Fruit fly (Drosophila melanogaster): ENCODE results near the gene RpS19b.

RpS19b gene

dm6 chr3R:23921701-23922501, 11.4 kb downstream of the RpS19b start (continued):
- TF ChIP-seq disco-r (GFP tag; optimal IDR thresholded peaks at IDR 0.05) (no peak), exex (tag; optimal IDR thresholded peaks at IDR 0.05) (no peak), hb (GFP tag; IDR thresholded peaks at IDR 0.05; ENCODE audit: partially characterized antibody) (no peak), Hr78 (GFP tag; optimal IDR thresholded peaks at IDR 0.05) (peak in 1 of 2 experiments; percentile 6), pho (GFP tag; optimal IDR thresholded peaks at IDR 0.05) (no peak), Aef1 (GFP tag; IDR thresholded peaks at IDR 0.05) (peak; percentile 70), CG17361 (GFP tag; IDR thresholded peaks at IDR 0.05) (peak; percentile 59; the same call in 2 of the 3 replicates), BEAF-32 (GFP tag; optimal IDR thresholded peaks at IDR 0.05) (no peak), eyg (GFP tag; optimal IDR thresholded peaks at IDR 0.05) (no peak), CG6765 (GFP tag; optimal IDR thresholded peaks at IDR 0.05) (no peak), CG13775 (GFP tag; optimal IDR thresholded peaks at IDR 0.05) (peak; percentile 10), CG32767 (GFP tag; IDR thresholded peaks at IDR 0.05) (peak; percentile 23; the same call in 1 of the 2 replicates), sima (GFP tag; optimal IDR thresholded peaks at IDR 0.05) (no peak), tio (GFP tag; optimal IDR thresholded peaks at IDR 0.05) (no peak), wek (GFP tag; optimal IDR thresholded peaks at IDR 0.05) (no peak), CG15514 (GFP tag; optimal IDR thresholded peaks at IDR 0.05) (peak; percentile 26), CG14710 (tag; optimal IDR thresholded peaks at IDR 0.05) (no peak), bbx (GFP tag; IDR thresholded peaks at IDR 0.05; ENCODE audit: partially characterized antibody) (peak; percentile 50), jigr1 (GFP tag; IDR thresholded peaks at IDR 0.05) (no peak), Fer3 (tag; optimal IDR thresholded peaks at IDR 0.05) (peak; percentile 44), prd (optimal IDR thresholded peaks at IDR 0.05) (no peak), prd (GFP tag; IDR thresholded peaks at IDR 0.05) (peak; percentile 32; the same call in 1 of the 3 replicates), CG30020 (tag; optimal IDR thresholded peaks at IDR 0.05) (no peak), mirr (GFP tag; optimal IDR thresholded peaks at IDR 0.05) (peak; percentile 76), nmo (GFP tag; optimal IDR thresholded peaks at IDR 0.05) (peak; percentile 5), CG11085 (GFP tag; IDR thresholded peaks at IDR 0.05) (no peak), Abd-B (GFP tag; optimal IDR thresholded peaks at IDR 0.05) (no peak), CG18619 (GFP tag; optimal IDR thresholded peaks at IDR 0.05) (peak; percentile 22), CG6654 (GFP tag; optimal IDR thresholded peaks at IDR 0.05) (no peak), CG7786 (GFP tag; optimal IDR thresholded peaks at IDR 0.05) (no peak), Kr (GFP tag; optimal IDR thresholded peaks at IDR 0.05) (peak; percentile 56), CG2875 (GFP tag; optimal IDR thresholded peaks at IDR 0.05) (no peak), CG9437 (GFP tag; optimal IDR thresholded peaks at IDR 0.05) (no peak), ap (GFP tag; IDR thresholded peaks at IDR 0.05) (0 out of 2 replicates have a peak, but pooled peaks have one; percentile 40), ro (GFP tag; IDR thresholded peaks at IDR 0.05) (no peak), CG10431 (GFP tag; optimal IDR thresholded peaks at IDR 0.05) (no peak), fd96Cb (tag; optimal IDR thresholded peaks at IDR 0.05) (peak; percentile 53), MTF-1 (GFP tag; optimal IDR thresholded peaks at IDR 0.05; ENCODE audit: borderline replicate concordance) (peak; percentile 26), CG11398 (GFP tag; optimal IDR thresholded peaks at IDR 0.05) (no peak), HmgZ (tag; optimal IDR thresholded peaks at IDR 0.05) (peak; percentile 53), CG34224 (GFP tag; IDR thresholded peaks at IDR 0.05; ENCODE audit: partially characterized antibody) (0 out of 3 replicates have a peak, but pooled peaks have one; percentile 6), en (GFP tag; optimal IDR thresholded peaks at IDR 0.05) (no peak), ato (GFP tag; IDR thresholded peaks at IDR 0.05; ENCODE audit: partially characterized antibody) (no peak; the same call in 1 of the 2 replicates), Ada2b (GFP tag; IDR thresholded peaks at IDR 0.05) (peak; percentile 46), CG7357 (GFP tag; IDR thresholded peaks at IDR 0.05) (no peak), cas (GFP tag; IDR thresholded peaks at IDR 0.05) (no peak), CG2678 (tag; optimal IDR thresholded peaks at IDR 0.05) (peak; percentile 60), bsh (GFP tag; optimal IDR thresholded peaks at IDR 0.05) (peak in 1 of 2 experiments; percentile 47)
